ENCODE assay signal across 4 fruit fly cellular contexts in genomic region chr3R:22025320-22025719, dm6.
A peak's percentile ranks its signal among the peaks of the same experiment; 100 is the strongest.
TF ChIP-seq lines count a peak whose summit lies in the region.

TSS of gene CG6028 (minus strand) at chr3R:22025506.

TF ChIP-seq in whole organism, adult, 20 proteins besides CTCF, POLR2A, EP300 and RAD21 (continued from another document):
- no peak for TF ChIP-seq CG5204 (GFP tag; optimal IDR thresholded peaks at IDR 0.05; lab: Kevin White, UChicago)

TF ChIP-seq in whole organism, embryonic, 481 proteins besides CTCF, POLR2A, EP300 and RAD21 (continued from another document and continues in another):
- TF ChIP-seq H2.0 (GFP tag; IDR thresholded peaks at IDR 0.05; lab: Robert Waterston, UW) (0 out of 2 replicates have a peak, but pooled peaks have one; percentile 34), Med (GFP tag; lab: Kevin White, UChicago) (peak; percentile 89), CG9932 (GFP tag; IDR thresholded peaks at IDR 0.05; lab: Robert Waterston, UW) (peak; percentile 44; the same call in 1 of the 2 replicates), CG5180 (GFP tag; optimal IDR thresholded peaks at IDR 0.05; lab: Kevin White, UChicago) (no peak), CG12299 (tag; optimal IDR thresholded peaks at IDR 0.05; lab: Kevin White, UChicago) (no peak), CG10366 (GFP tag; IDR thresholded peaks at IDR 0.05; lab: Robert Waterston, UW) (no peak), trem (tag; optimal IDR thresholded peaks at IDR 0.05; lab: Kevin White, UChicago) (peak; percentile 2), Rx (GFP tag; IDR thresholded peaks at IDR 0.05; lab: Robert Waterston, UW) (no peak), Antp (GFP tag; optimal IDR thresholded peaks at IDR 0.05; lab: Kevin White, UChicago) (peak; percentile 33), Hand (GFP tag; optimal IDR thresholded peaks at IDR 0.05; lab: Kevin White, UChicago) (no peak), NC2β (GFP tag; optimal IDR thresholded peaks at IDR 0.05; lab: Kevin White, UChicago) (no peak), tx (GFP tag; optimal IDR thresholded peaks at IDR 0.05; lab: Kevin White, UChicago) (no peak), CG12391 (tag; optimal IDR thresholded peaks at IDR 0.05; lab: Kevin White, UChicago) (no peak), pros (GFP tag; optimal IDR thresholded peaks at IDR 0.05; lab: Kevin White, UChicago) (no peak), CG16779 (GFP tag; IDR thresholded peaks at IDR 0.05; lab: Robert Waterston, UW) (peak; percentile 35; the same call in 1 of the 2 replicates), BEAF-32 (GFP tag; optimal IDR thresholded peaks at IDR 0.05; lab: Kevin White, UChicago) (peak; percentile 21), ftz-f1 (GFP tag; optimal IDR thresholded peaks at IDR 0.05; lab: Kevin White, UChicago) (no peak), nau (GFP tag; optimal IDR thresholded peaks at IDR 0.05; lab: Kevin White, UChicago) (no peak), sisA (GFP tag; IDR thresholded peaks at IDR 0.05; lab: Robert Waterston, UW) (no peak), cg (GFP tag; optimal IDR thresholded peaks at IDR 0.05; lab: Kevin White, UChicago) (no peak), CG13296 (GFP tag; optimal IDR thresholded peaks at IDR 0.05; lab: Kevin White, UChicago) (peak; percentile 10), Taf1 (GFP tag; IDR thresholded peaks at IDR 0.05; lab: Robert Waterston, UW) (no peak), Abd-B (GFP tag; optimal IDR thresholded peaks at IDR 0.05; lab: Kevin White, UChicago) (no peak), her (GFP tag; optimal IDR thresholded peaks at IDR 0.05; lab: Kevin White, UChicago) (peak; percentile 9), so (GFP tag; IDR thresholded peaks at IDR 0.05; lab: Robert Waterston, UW) (0 out of 3 replicates have a peak, but pooled peaks have one; percentile 26), disco-r (GFP tag; optimal IDR thresholded peaks at IDR 0.05; lab: Kevin White, UChicago) (no peak), Rfx (GFP tag; IDR thresholded peaks at IDR 0.05; lab: Robert Waterston, UW) (peak; percentile 68), GATAe (GFP tag; conservative IDR thresholded peaks at IDR 0.05; lab: Robert Waterston, UW) (no peak), chif (GFP tag; optimal IDR thresholded peaks at IDR 0.05; lab: Kevin White, UChicago) (no peak), bsh (GFP tag; optimal IDR thresholded peaks at IDR 0.05; lab: Kevin White, UChicago) (peak in 1 of 2 experiments; percentile 17), Fer1 (GFP tag; optimal IDR thresholded peaks at IDR 0.05; lab: Kevin White, UChicago) (no peak), HLH54F (GFP tag; optimal IDR thresholded peaks at IDR 0.05; lab: Kevin White, UChicago) (peak; percentile 16), CG4328 (GFP tag; optimal IDR thresholded peaks at IDR 0.05; lab: Kevin White, UChicago) (no peak), Ets97D (GFP tag; optimal IDR thresholded peaks at IDR 0.05; lab: Kevin White, UChicago) (no peak), TFAM (GFP tag; optimal IDR thresholded peaks at IDR 0.05; lab: Kevin White, UChicago) (no peak), dati (GFP tag; IDR thresholded peaks at IDR 0.05; lab: Robert Waterston, UW) (no peak), kah (GFP tag; optimal IDR thresholded peaks at IDR 0.05; lab: Kevin White, UChicago) (no peak), CG10462 (GFP tag; optimal IDR thresholded peaks at IDR 0.05; lab: Kevin White, UChicago) (no peak), tap (tag; optimal IDR thresholded peaks at IDR 0.05; lab: Kevin White, UChicago) (no peak), Ada2b (GFP tag; IDR thresholded peaks at IDR 0.05; lab: Robert Waterston, UW) (0 out of 2 replicates have a peak, but pooled peaks have one; percentile 7), CG30403 (GFP tag; optimal IDR thresholded peaks at IDR 0.05; lab: Kevin White, UChicago) (peak; percentile 17), CG10543 (GFP tag; optimal IDR thresholded peaks at IDR 0.05; lab: Kevin White, UChicago) (peak; percentile 0), CG2875 (GFP tag; optimal IDR thresholded peaks at IDR 0.05; lab: Kevin White, UChicago) (no peak), mam (GFP tag; optimal IDR thresholded peaks at IDR 0.05; lab: Kevin White, UChicago) (peak; percentile 33)

TF ChIP-seq in whole organism, prepupa, 60 proteins besides CTCF, POLR2A, EP300 and RAD21 (continued from another document):
- TF ChIP-seq Ets21C (GFP tag; optimal IDR thresholded peaks at IDR 0.05; lab: Kevin White, UChicago): peak; percentile 8
- TF ChIP-seq svp (GFP tag; lab: Kevin White, UChicago): peak; percentile 79
- peak; percentile 15 for TF ChIP-seq OdsH (GFP tag; optimal IDR thresholded peaks at IDR 0.05; lab: Kevin White, UChicago)
- TF ChIP-seq CG10631 (GFP tag; optimal IDR thresholded peaks at IDR 0.05; lab: Kevin White, UChicago): no peak
- peak; percentile 29 for TF ChIP-seq lz (GFP tag; optimal IDR thresholded peaks at IDR 0.05; lab: Kevin White, UChicago)
- TF ChIP-seq CG3919 (GFP tag; optimal IDR thresholded peaks at IDR 0.05; lab: Kevin White, UChicago): peak; percentile 51
- peak; percentile 9 for TF ChIP-seq CG3032 (tag; optimal IDR thresholded peaks at IDR 0.05; lab: Kevin White, UChicago)
- peak; percentile 21; the same call in 1 of the 3 replicates for TF ChIP-seq CG6163 (GFP tag; IDR thresholded peaks at IDR 0.05; lab: Robert Waterston, UW)
- TF ChIP-seq Eip78C (GFP tag; lab: Kevin White, UChicago): peak; percentile 65
- TF ChIP-seq CG31627 (GFP tag; optimal IDR thresholded peaks at IDR 0.05; lab: Kevin White, UChicago): peak; percentile 25

TF ChIP-seq in whole organism, wandering third instar larva, 38 proteins besides CTCF, POLR2A, EP300 and RAD21 (continued from another document):
- TF ChIP-seq Dif (GFP tag; optimal IDR thresholded peaks at IDR 0.05; lab: Kevin White, UChicago; ENCODE audit: partially characterized antibody) (no peak), CG32264 (GFP tag; optimal IDR thresholded peaks at IDR 0.05; lab: Kevin White, UChicago) (no peak), GATAd (GFP tag; optimal IDR thresholded peaks at IDR 0.05; lab: Kevin White, UChicago) (no peak), woc (GFP tag; optimal IDR thresholded peaks at IDR 0.05; lab: Kevin White, UChicago) (peak; percentile 57)
